Worm (Caenorhabditis elegans) whole organism, mixed stage, embryonic: ENCODE measurements around the gene lgmn-1.

Experiments used
- bed-3 ChIP-seq: fragments of 200-800 bp; sonication (Bioruptor generic); optimal IDR thresholded peaks from 3 replicates; lab custom pipeline; 2018; ENCODE audit warnings: mild to moderate bottlenecking, missing genetic modification characterization, moderate library complexity, missing compliant biosample characterization
- blmp-1 ChIP-seq: fragments of 150-350 bp; optimal IDR thresholded peaks from 2 replicates; lab custom pipeline; 2014; ENCODE audit warnings: missing biosample characterization, missing genetic modification characterization
- ceh-39 ChIP-seq: fragments of 150-350 bp; optimal IDR thresholded peaks from 2 replicates; lab custom pipeline; 2014; ENCODE audit warnings: missing biosample characterization, missing genetic modification characterization
- lin-13 ChIP-seq: fragments of 150-350 bp; optimal IDR thresholded peaks from 2 replicates; lab custom pipeline; 2014; ENCODE audit warnings: missing biosample characterization, missing genetic modification characterization
- lsy-2 ChIP-seq: fragments of 150-350 bp; optimal IDR thresholded peaks from 2 replicates; lab custom pipeline; 2014; ENCODE audit warnings: missing biosample characterization, missing genetic modification characterization
- nhr-237 ChIP-seq: fragments of 150-350 bp; optimal IDR thresholded peaks from 2 replicates; lab custom pipeline; 2014; ENCODE audit warnings: missing biosample characterization, missing genetic modification characterization
- nhr-28 ChIP-seq: fragments of 150-350 bp; optimal IDR thresholded peaks from 2 replicates; lab custom pipeline; 2014; ENCODE audit warnings: missing biosample characterization, missing genetic modification characterization
- snpc-4 ChIP-seq: fragments of 150-350 bp; optimal IDR thresholded peaks from 2 replicates; lab custom pipeline; 2014; ENCODE audit warnings: missing biosample characterization, missing genetic modification characterization
- unc-39 ChIP-seq: fragments of 150-350 bp; optimal IDR thresholded peaks from 2 replicates; lab custom pipeline; 2014; ENCODE audit warnings: missing biosample characterization, missing genetic modification characterization

DNA sequence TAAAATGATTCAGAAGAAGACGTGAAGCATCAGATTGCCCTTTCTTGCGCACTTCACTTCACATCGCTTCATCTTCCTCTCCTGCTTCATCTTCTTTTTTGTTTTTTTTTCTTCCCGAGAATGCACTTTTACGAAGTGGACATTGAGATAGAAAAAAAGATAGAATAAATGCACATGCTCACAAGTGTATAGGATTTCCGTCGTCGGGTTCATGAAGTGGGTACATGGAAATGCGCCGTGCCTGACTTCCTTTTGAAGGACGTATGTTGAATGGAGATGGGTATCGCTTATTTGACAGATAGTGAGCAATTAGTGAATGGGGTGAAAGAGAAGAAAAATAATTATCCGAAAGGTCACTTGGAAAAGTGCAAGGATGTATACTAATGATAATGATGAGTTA lies 17.3 kb downstream of the lgmn-1 start:
- TF ChIP-seq blmp-1 (no peak), ceh-39 (no peak), snpc-4 (tag; lab: Kevin White, UChicago) (no peak), lin-13 (no peak), nhr-237 (tag; lab: Kevin White, UChicago) (no peak), nhr-28 (tag; lab: Kevin White, UChicago) (no peak), lsy-2 (tag; lab: Kevin White, UChicago) (no peak), bed-3 (no peak), unc-39 (tag; lab: Kevin White, UChicago) (no peak)
